Worm (Caenorhabditis elegans): ENCODE data around the gene sel-13.
A peak's percentile ranks its signal among the peaks of the same experiment; 100 is the strongest.
"Not testable (repeated sequence)": the region's sequence is repeated elsewhere in the genome, so short reads cannot be mapped to it uniquely, and the experiment has no call there.

The sel-13 gene

DNA sequence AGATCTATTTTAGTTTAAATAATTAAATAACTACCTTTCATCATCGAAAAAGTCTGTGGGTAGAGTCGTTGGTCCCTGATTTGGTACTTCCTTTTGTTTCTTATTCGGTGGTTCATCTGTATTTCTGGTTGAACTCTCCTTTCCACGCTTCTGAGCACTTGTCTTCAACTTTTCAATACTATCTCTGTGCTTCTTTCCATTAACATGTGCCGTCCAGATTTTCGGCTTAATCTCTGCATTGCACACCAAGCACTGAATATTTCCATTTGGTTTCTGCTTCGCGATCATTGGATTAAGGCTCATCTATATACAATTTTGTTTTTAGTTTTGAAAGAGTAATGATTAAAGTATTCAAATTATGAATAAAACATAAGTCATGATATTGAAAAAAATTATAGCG lies at the start of gene sel-13:
TSS of gene sel-13 (minus strand) at position 303 of the 400 bp plus-strand sequence.
- no peak for TF ChIP-seq him-1 (tag; optimal IDR thresholded peaks at IDR 0.05)
- TF ChIP-seq W03F9.2 (tag; optimal IDR thresholded peaks at IDR 0.05) = no peak
- no peak for TF ChIP-seq dao-5 (tag; optimal IDR thresholded peaks at IDR 0.05)

ce11 chrIII:4748666-4749065 lies 48.6 kb upstream of the sel-13 start:
- TF ChIP-seq W03F9.2 (tag; optimal IDR thresholded peaks at IDR 0.05) (no peak), dao-5 (tag; optimal IDR thresholded peaks at IDR 0.05) (no peak), him-1 (tag; optimal IDR thresholded peaks at IDR 0.05) (no peak)

ce11 chrIII:4748109-4748508 lies 48.1 kb upstream of the sel-13 start, which contains the start of gene col-89:
col-89 (plus strand) TSS chrIII:4748127.
- TF ChIP-seq dao-5 (tag; optimal IDR thresholded peaks at IDR 0.05) = no peak
- TF ChIP-seq W03F9.2 (tag; optimal IDR thresholded peaks at IDR 0.05) = no peak
- TF ChIP-seq him-1 (tag; optimal IDR thresholded peaks at IDR 0.05) = no peak

DNA sequence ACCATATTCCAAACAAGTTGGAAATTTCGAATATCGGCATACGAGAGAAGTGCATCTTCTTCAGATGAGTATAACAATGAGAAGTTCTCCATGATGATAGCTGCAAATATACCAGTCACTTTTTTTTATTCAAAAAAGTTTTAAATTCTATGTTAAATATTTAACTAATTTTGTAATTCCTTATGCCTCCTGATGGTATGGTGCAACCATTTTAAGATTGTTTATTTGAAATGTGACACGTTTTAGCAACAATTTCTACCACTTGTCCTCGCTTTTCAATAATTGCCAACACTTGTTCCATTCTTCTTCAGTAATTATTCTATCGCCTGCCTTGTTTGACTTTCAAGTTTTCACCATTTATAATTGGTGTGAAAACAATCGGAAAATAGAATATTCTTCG lies 45.9 kb upstream of the sel-13 start, which contains the start of gene F17C8.6:
TSS of gene F17C8.6 (minus strand) at position 101 of the 400 bp plus-strand sequence.
- no peak for TF ChIP-seq dao-5 (tag; optimal IDR thresholded peaks at IDR 0.05)
- no peak for TF ChIP-seq him-1 (tag; optimal IDR thresholded peaks at IDR 0.05)
- no peak for TF ChIP-seq W03F9.2 (tag; optimal IDR thresholded peaks at IDR 0.05)

- TF ChIP-seq W03F9.2, him-1, dao-5 (tag; optimal IDR thresholded peaks at IDR 0.05): not testable (repeated sequence)
These were observed 42.6 kb upstream of the sel-13 start, which contains the start of gene twk-6 for ce11 chrIII:4742620-4743019. twk-6 (plus strand) TSS chrIII:4742920.

DNA sequence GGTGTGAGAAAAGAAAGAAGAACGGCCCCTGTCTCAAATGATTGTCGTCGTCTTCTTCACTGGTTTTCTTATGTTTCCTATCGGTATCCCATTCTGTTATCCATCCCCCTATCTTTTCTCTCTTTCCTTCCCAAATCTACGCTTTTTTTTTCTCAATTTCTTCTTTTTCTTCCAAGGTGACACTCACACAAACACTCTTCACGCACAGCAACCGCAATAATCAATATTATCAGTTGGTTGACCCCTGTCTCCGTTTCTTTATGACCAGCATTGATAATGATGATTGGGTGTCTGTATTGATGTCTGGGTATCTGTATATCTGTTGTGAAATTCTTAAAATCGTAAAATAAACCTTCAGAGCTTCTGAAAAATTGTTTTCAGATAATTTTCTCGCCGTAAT lies 40.8 kb upstream of the sel-13 start:
- TF ChIP-seq him-1 (tag; optimal IDR thresholded peaks at IDR 0.05) (no peak), W03F9.2 (tag; optimal IDR thresholded peaks at IDR 0.05) (peak; percentile 8)

ce11 chrIII:4739975-4740374 lies 40.0 kb upstream of the sel-13 start, which contains the start of gene ras-2:
ras-2 (minus strand) TSS chrIII:4740075.
- no peak for TF ChIP-seq dao-5 (tag; optimal IDR thresholded peaks at IDR 0.05)
- no peak for TF ChIP-seq W03F9.2 (tag; optimal IDR thresholded peaks at IDR 0.05)
- no peak for TF ChIP-seq him-1 (tag; optimal IDR thresholded peaks at IDR 0.05)

- TF ChIP-seq him-1 (tag; optimal IDR thresholded peaks at IDR 0.05) (no peak), dao-5 (tag; optimal IDR thresholded peaks at IDR 0.05) (no peak), W03F9.2 (tag; optimal IDR thresholded peaks at IDR 0.05) (no peak)
These were observed 35.4 kb upstream of the sel-13 start, which contains the start of gene F17C8.7 for ce11 chrIII:4735443-4735842. F17C8.7 (plus strand) TSS chrIII:4735743.

- TF ChIP-seq him-1 (tag; optimal IDR thresholded peaks at IDR 0.05) = no peak
- no peak for TF ChIP-seq dao-5 (tag; optimal IDR thresholded peaks at IDR 0.05)
- no peak for TF ChIP-seq W03F9.2 (tag; optimal IDR thresholded peaks at IDR 0.05)
These were observed 34.0 kb upstream of the sel-13 start, which contains the start of gene F17C8.9 for ce11 chrIII:4734056-4734455. F17C8.9 (plus strand) TSS chrIII:4734356.

DNA sequence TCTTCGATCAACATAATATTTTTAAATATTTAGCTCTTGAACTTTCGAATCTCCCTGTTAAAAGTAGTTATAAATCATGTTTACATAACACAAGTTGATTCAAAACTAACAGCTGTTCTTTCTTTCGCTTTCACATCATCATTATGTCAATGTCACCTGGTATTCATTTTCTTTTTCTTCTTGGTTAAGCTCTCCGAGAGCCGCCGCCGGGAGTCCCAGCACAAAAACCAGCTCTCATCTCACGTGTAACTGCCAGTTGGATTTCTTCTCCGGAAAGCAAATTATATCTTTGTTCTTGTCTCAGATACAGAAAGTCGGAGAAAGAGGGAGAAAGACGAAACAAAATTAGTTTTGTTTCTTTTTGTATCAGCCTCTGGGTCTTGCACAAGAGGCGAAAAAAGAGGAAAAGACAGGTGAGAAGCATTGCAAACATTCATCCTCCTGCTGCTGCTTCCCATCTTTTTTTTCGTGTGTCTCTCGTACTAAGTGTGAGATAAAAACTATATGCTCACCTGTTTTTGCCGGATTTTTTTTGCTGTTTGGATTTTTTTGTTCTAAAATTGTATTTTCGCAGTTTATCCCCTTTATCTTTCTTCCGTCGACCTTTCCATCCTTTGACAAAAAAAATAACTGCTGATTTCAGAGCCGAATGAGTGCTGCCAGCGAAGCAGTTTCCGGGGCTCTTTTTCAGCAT lies 31.4 kb upstream of the sel-13 start, which contains the start of gene F17C8.3:
TSS of gene F17C8.3 (plus strand) at position 644 of the 694 bp plus-strand sequence.
- TF ChIP-seq W03F9.2 (tag; optimal IDR thresholded peaks at IDR 0.05) (no peak), him-1 (tag; optimal IDR thresholded peaks at IDR 0.05) (no peak), dao-5 (tag; optimal IDR thresholded peaks at IDR 0.05) (no peak)

ce11 chrIII:4723922-4724321 lies 23.9 kb upstream of the sel-13 start:
- TF ChIP-seq W03F9.2 (tag; optimal IDR thresholded peaks at IDR 0.05) (no peak), him-1 (tag; optimal IDR thresholded peaks at IDR 0.05) (peak; percentile 13), dao-5 (tag; optimal IDR thresholded peaks at IDR 0.05) (no peak)

ce11 chrIII:4721750-4722149 lies 21.7 kb upstream of the sel-13 start, which contains the start of gene acy-1:
acy-1 (plus strand) TSS chrIII:4722095.
- TF ChIP-seq him-1 (tag; optimal IDR thresholded peaks at IDR 0.05) (peak; percentile 70), dao-5 (tag; optimal IDR thresholded peaks at IDR 0.05) (no peak)

- TF ChIP-seq him-1 (tag; optimal IDR thresholded peaks at IDR 0.05) (no peak), dao-5 (tag; optimal IDR thresholded peaks at IDR 0.05) (no peak), W03F9.2 (tag; optimal IDR thresholded peaks at IDR 0.05) (no peak)
These were observed 20.7 kb upstream of the sel-13 start, which contains the start of gene emb-5 for ce11 chrIII:4720620-4721227. emb-5 (minus strand) TSS chrIII:4720670.

ce11 chrIII:4715088-4715487 lies 15.1 kb upstream of the sel-13 start, which contains the start of gene him-18:
him-18 (minus strand) TSS chrIII:4715188.
- no peak for TF ChIP-seq dao-5 (tag; optimal IDR thresholded peaks at IDR 0.05)
- TF ChIP-seq him-1 (tag; optimal IDR thresholded peaks at IDR 0.05) = no peak
